Worm (Caenorhabditis elegans): ENCODE data around the gene C06C3.10.

Gene C06C3.10

ce11 chrII:9399746-9400145 is 22.7 kb upstream of the C06C3.10 start, which contains the start of gene Y51B9A.7:
Gene Y51B9A.7 (plus strand): TSS chrII:9400046.
- TF ChIP-seq hlh-8 (tag; optimal IDR thresholded peaks at IDR 0.05), result no peak
- TF ChIP-seq ceh-6 (GFP tag; optimal IDR thresholded peaks at IDR 0.05), result no peak
- TF ChIP-seq ceh-19 (GFP tag; optimal IDR thresholded peaks at IDR 0.05), result no peak
- TF ChIP-seq T23F11.4 (GFP tag; optimal IDR thresholded peaks at IDR 0.05), result no peak
- TF ChIP-seq ztf-16 (tag; optimal IDR thresholded peaks at IDR 0.05), result no peak
- TF ChIP-seq ttx-3 (tag; optimal IDR thresholded peaks at IDR 0.05), result no peak
- no peak for TF ChIP-seq lin-11 (tag; optimal IDR thresholded peaks at IDR 0.05)

ce11 chrII:9398370-9398901 is 21.4 kb upstream of the C06C3.10 start, which contains the start of the genes Y51B9A.14 and Y51B9A.8:
Gene Y51B9A.14 (minus strand): TSS chrII:9398470.
Gene Y51B9A.8 (plus strand): TSS chrII:9398851.
- no peak for TF ChIP-seq F13H6.1 (tag; optimal IDR thresholded peaks at IDR 0.05)
- TF ChIP-seq K09A11.1 (tag; optimal IDR thresholded peaks at IDR 0.05; ENCODE audit: insufficient read depth), result no peak
- no peak for TF ChIP-seq ttx-3 (tag; optimal IDR thresholded peaks at IDR 0.05)
- TF ChIP-seq fkh-6 (tag; optimal IDR thresholded peaks at IDR 0.05), result no peak
- TF ChIP-seq lin-11 (tag; optimal IDR thresholded peaks at IDR 0.05), result no peak
- no peak for TF ChIP-seq ceh-30 (tag; optimal IDR thresholded peaks at IDR 0.05)
- no peak for TF ChIP-seq hlh-13 (GFP tag; optimal IDR thresholded peaks at IDR 0.05)
- TF ChIP-seq dmd-4 (tag; optimal IDR thresholded peaks at IDR 0.05; ENCODE audit: borderline replicate concordance), result no peak
- TF ChIP-seq ceh-19 (GFP tag; optimal IDR thresholded peaks at IDR 0.05), result no peak
- TF ChIP-seq ztf-16 (tag; optimal IDR thresholded peaks at IDR 0.05), result no peak
- TF ChIP-seq pqm-1 (tag; optimal IDR thresholded peaks at IDR 0.05), result no peak
- TF ChIP-seq unc-86 (tag; optimal IDR thresholded peaks at IDR 0.05), result no peak
- TF ChIP-seq ceh-24 (tag; optimal IDR thresholded peaks at IDR 0.05), result no peak
- no peak for TF ChIP-seq nfya-1 (tag; optimal IDR thresholded peaks at IDR 0.05)
- no peak for TF ChIP-seq ceh-14 (tag; optimal IDR thresholded peaks at IDR 0.05)
- TF ChIP-seq ahr-1 (tag; optimal IDR thresholded peaks at IDR 0.05), result no peak

ce11 chrII:9397496-9397895 is 20.4 kb upstream of the C06C3.10 start, which contains the start of gene Y51B9A.9:
Gene Y51B9A.9 (minus strand): TSS chrII:9397596.
- TF ChIP-seq lin-11 (tag; optimal IDR thresholded peaks at IDR 0.05) (no peak), ceh-30 (tag; optimal IDR thresholded peaks at IDR 0.05) (no peak)

DNA sequence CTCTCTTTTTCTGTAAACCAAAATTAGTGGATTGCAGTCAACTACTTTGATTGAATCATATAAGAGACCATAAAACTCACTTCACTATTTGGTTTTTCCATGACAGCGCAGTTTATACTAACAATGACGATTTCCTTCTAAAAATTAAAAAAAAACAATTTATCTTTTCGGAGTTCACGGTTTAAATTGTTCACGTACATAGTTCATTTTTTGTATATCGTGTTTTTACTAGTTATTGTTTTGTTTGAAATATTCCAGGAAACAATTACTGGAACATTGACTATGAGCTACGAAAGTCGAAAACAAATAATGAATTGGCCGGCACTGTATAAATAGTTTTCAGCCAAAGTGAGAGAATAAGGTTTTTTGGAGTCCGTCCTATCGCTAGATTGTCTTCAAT is 15.7 kb upstream of the C06C3.10 start, which contains the start of gene lido-17:
lido-17 (minus strand) TSS at position 101 of the 400 bp plus-strand sequence.
- no peak for TF ChIP-seq gmeb-2 (tag; optimal IDR thresholded peaks at IDR 0.05)
- no peak for TF ChIP-seq mec-3 (tag; optimal IDR thresholded peaks at IDR 0.05; ENCODE audit: borderline replicate concordance)
- TF ChIP-seq ceh-18 (tag; optimal IDR thresholded peaks at IDR 0.05), result no peak
- TF ChIP-seq hlh-30 (tag; optimal IDR thresholded peaks at IDR 0.05; ENCODE audit: insufficient read depth), result no peak

ce11 chrII:9385241-9385640 is 8.2 kb upstream of the C06C3.10 start, which contains the start of gene C06C3.7:
Gene C06C3.7 (plus strand): TSS chrII:9385541.
- TF ChIP-seq nhr-232 (tag; optimal IDR thresholded peaks at IDR 0.05) (no peak), tbx-7 (tag; optimal IDR thresholded peaks at IDR 0.05) (no peak), ceh-22 (tag; optimal IDR thresholded peaks at IDR 0.05) (no peak), ama-1 (optimal IDR thresholded peaks at IDR 0.05) (no peak), pros-1 (tag; optimal IDR thresholded peaks at IDR 0.05) (no peak), nhr-11 (tag; optimal IDR thresholded peaks at IDR 0.05) (no peak), gmeb-2 (tag; optimal IDR thresholded peaks at IDR 0.05) (no peak), sdc-2 (tag; optimal IDR thresholded peaks at IDR 0.05) (no peak), pat-9 (tag; optimal IDR thresholded peaks at IDR 0.05) (no peak)

- TF ChIP-seq ceh-30 (tag; optimal IDR thresholded peaks at IDR 0.05), result no peak
- TF ChIP-seq che-1 (tag; optimal IDR thresholded peaks at IDR 0.05), result no peak
These were observed 2.7 kb upstream of the C06C3.10 start, which contains the start of gene srh-48 for ce11 chrII:9379796-9380195. Gene srh-48 (plus strand): TSS chrII:9380096.

Measured in whole organism, late embryonic.